Worm (Caenorhabditis elegans) whole organism, L4/young adult: Measurements from ENCODE around the gene Y55F3C.9.
A peak's percentile ranks its signal among the peaks of the same experiment; 100 is the strongest.

Experiments
- W03F9.2 ChIP-seq: fragments of 150-350 bp; optimal IDR thresholded peaks from 2 replicates; lab custom pipeline; 2014; ENCODE audit warnings: missing biosample characterization, missing genetic modification characterization
- him-1 ChIP-seq: sonication (generic microtip); optimal IDR thresholded peaks from 2 replicates; lab custom pipeline; 2016; ENCODE audit warnings: missing genotype, missing genetic modification reagents, missing genetic modification characterization, missing compliant biosample characterization

DNA sequence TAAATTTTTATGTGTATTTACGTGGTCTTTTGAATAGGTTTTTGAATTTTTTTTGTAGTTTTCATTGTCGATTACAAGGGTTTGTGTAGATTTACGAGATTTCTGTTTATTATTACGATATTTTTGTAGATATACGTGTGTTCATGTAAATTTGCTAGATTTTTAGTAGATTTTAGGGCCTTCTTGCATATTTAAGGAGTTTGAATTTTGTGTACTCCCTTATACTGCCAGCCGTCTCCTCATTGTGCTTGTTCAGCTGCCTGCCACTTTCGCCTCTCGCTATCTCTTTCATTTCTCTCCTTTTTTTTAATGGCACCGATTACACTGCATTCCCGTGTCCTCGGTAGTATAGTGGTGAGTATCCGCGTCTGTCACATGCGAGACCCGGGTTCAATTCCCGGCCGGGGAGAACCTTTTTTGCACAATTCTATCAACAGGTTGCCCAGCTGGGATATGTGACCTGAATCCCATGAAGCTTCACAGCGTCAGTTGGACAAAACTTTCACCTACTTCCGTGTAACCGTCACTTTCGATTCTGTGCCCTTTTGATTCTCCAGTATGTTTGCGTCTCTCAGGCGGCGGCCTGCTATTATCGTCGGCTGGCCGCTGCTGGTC, 45.2 kb downstream of the Y55F3C.9 start:
- TF ChIP-seq W03F9.2 (tag; lab: Kevin White, UChicago) (no peak), him-1 (tag; lab: Kevin White, UChicago) (peak; percentile 41)
